Worm (Caenorhabditis elegans) whole organism, young adult: ENCODE results near the gene clec-49.
"Not testable (repeated sequence)": the region's sequence is repeated elsewhere in the genome, so short reads cannot be mapped to it uniquely, and the experiment has no call there.

Experiments used
- B0035.1 ChIP-seq: sonication (generic microtip); optimal IDR thresholded peaks from 2 replicates; lab custom pipeline; 2016; ENCODE audit warnings: missing genetic modification characterization, mild to moderate bottlenecking, missing compliant biosample characterization, missing genotype, missing genetic modification reagents
- D2030.7 ChIP-seq: fragments of 200-800 bp; sonication (Bioruptor generic); IDR thresholded peaks from 2 replicates; pipeline ENCODE4 v1.3.6; 2022; ENCODE audit warnings: missing genetic modification reagents, missing genetic modification characterization, missing compliant biosample characterization
- F33H1.4 ChIP-seq: fragments of 200-800 bp; sonication (Bioruptor generic); IDR thresholded peaks from 2 replicates; pipeline ENCODE4 v1.3.6; 2022; ENCODE audit warnings: missing genetic modification reagents, missing genetic modification characterization, missing compliant biosample characterization
- F37B4.10 ChIP-seq: fragments of 200-800 bp; sonication (Bioruptor generic); IDR thresholded peaks from 2 replicates; pipeline ENCODE4 v1.3.6; 2022; ENCODE audit warnings: missing genetic modification characterization, missing compliant biosample characterization
- F49E8.2 ChIP-seq: sonication (generic microtip); optimal IDR thresholded peaks from 3 replicates; lab custom pipeline; 2017; ENCODE audit warnings: missing genetic modification characterization, mild to moderate bottlenecking, missing compliant biosample characterization, antibody characterized with exemption, moderate library complexity; ENCODE audit not compliant: insufficient read depth
- Y53G8AR.9 ChIP-seq: fragments of 200-800 bp; sonication (Bioruptor generic); conservative IDR thresholded peaks from 2 replicates; pipeline ENCODE4 v1.3.6; 2022; ENCODE audit warnings: missing genetic modification reagents, missing genetic modification characterization, missing compliant biosample characterization
- Y79H2A.3 ChIP-seq: fragments of 200-800 bp; sonication (Bioruptor generic); conservative IDR thresholded peaks from 2 replicates; pipeline ENCODE4 v1.3.6; 2022; ENCODE audit warnings: missing genetic modification reagents, missing genetic modification characterization, missing compliant biosample characterization
- ZK185.1 ChIP-seq: sonication (generic microtip); optimal IDR thresholded peaks from 2 replicates; lab custom pipeline; 2016; ENCODE audit warnings: mild to moderate bottlenecking, missing genetic modification characterization, missing compliant biosample characterization; ENCODE audit not compliant: poor library complexity, severe bottlenecking
- atf-7 ChIP-seq: sonication (generic microtip); optimal IDR thresholded peaks from 2 replicates; lab custom pipeline; 2017; ENCODE audit warnings: mild to moderate bottlenecking, missing genetic modification characterization, missing compliant biosample characterization
- ccch-3 ChIP-seq: fragments of 200-800 bp; sonication (Bioruptor generic); optimal IDR thresholded peaks from 2 replicates; lab custom pipeline; 2018; ENCODE audit warnings: mild to moderate bottlenecking, missing genetic modification characterization, missing compliant biosample characterization
- ceh-91 ChIP-seq: fragments of 200-800 bp; sonication (Bioruptor generic); IDR thresholded peaks from 2 replicates; pipeline ENCODE4 v1.3.6; 2022; ENCODE audit warnings: missing genetic modification reagents, missing genetic modification characterization, missing compliant biosample characterization
- die-1 ChIP-seq: sonication (generic microtip); optimal IDR thresholded peaks from 2 replicates; lab custom pipeline; 2016; ENCODE audit warnings: missing genotype, mild to moderate bottlenecking, missing genetic modification characterization, missing compliant biosample characterization
- dox-1 ChIP-seq: fragments of 200-800 bp; sonication (Bioruptor generic); IDR thresholded peaks from 2 replicates; pipeline ENCODE4 v1.3.6; 2022; ENCODE audit warnings: missing genetic modification reagents, missing genetic modification characterization, missing compliant biosample characterization
- efl-1 ChIP-seq: fragments of 150-350 bp; optimal IDR thresholded peaks from 2 replicates; lab custom pipeline; 2014; ENCODE audit warnings: missing biosample characterization, missing genetic modification reagents, missing genetic modification characterization
- egl-18 ChIP-seq: fragments of 200-800 bp; sonication (Bioruptor generic); IDR thresholded peaks from 2 replicates; pipeline ENCODE4 v1.3.6; 2022; ENCODE audit warnings: missing genetic modification reagents, missing genetic modification characterization, missing compliant biosample characterization
- him-1 ChIP-seq: sonication (generic microtip); optimal IDR thresholded peaks from 2 replicates; lab custom pipeline; 2016; ENCODE audit warnings: missing genotype, missing genetic modification reagents, missing genetic modification characterization, missing compliant biosample characterization
- hlh-12 ChIP-seq: sonication (generic microtip); optimal IDR thresholded peaks from 2 replicates; lab custom pipeline; 2016; ENCODE audit warnings: missing genetic modification characterization, missing compliant biosample characterization
- hmg-1.2 ChIP-seq: fragments of 200-800 bp; sonication (Bioruptor generic); IDR thresholded peaks from 2 replicates; pipeline ENCODE4 v1.3.6; 2022; ENCODE audit warnings: missing genetic modification reagents, missing genetic modification characterization, missing compliant biosample characterization
- hrde-1 ChIP-seq: sonication (generic microtip); optimal IDR thresholded peaks from 2 replicates; lab custom pipeline; 2016; ENCODE audit warnings: missing genetic modification characterization, mild to moderate bottlenecking, missing compliant biosample characterization, moderate library complexity, missing genotype, missing genetic modification reagents, borderline replicate concordance
- hsf-1 ChIP-seq: fragments of 200-800 bp; sonication (Bioruptor generic); IDR thresholded peaks from 2 replicates; pipeline ENCODE4 v1.3.6; 2022; ENCODE audit warnings: missing genetic modification reagents, missing genetic modification characterization, missing compliant biosample characterization
- lag-1 ChIP-seq: fragments of 200-800 bp; sonication (Bioruptor generic); IDR thresholded peaks from 2 replicates; pipeline ENCODE4 v1.3.6; 2022; ENCODE audit warnings: missing genetic modification reagents, missing genetic modification characterization, missing compliant biosample characterization
- lin-35 ChIP-seq, 3 experiments: fragments of 150-350 bp in 2 of 3; sonication (generic microtip) in 1 of 3; optimal IDR thresholded peaks; 2 replicates each; lab custom pipeline; 2014 to 2018; ENCODE audit warnings: missing biosample characterization in 3 of 3, missing genetic modification characterization in 3 of 3, missing genetic modification reagents in 3 of 3
- lsl-1 ChIP-seq: fragments of 200-800 bp; sonication (Bioruptor generic); optimal IDR thresholded peaks from 2 replicates; lab custom pipeline; 2018; ENCODE audit warnings: mild to moderate bottlenecking, missing genetic modification characterization, moderate library complexity, missing compliant biosample characterization
- lsy-27 ChIP-seq: sonication (generic microtip); optimal IDR thresholded peaks from 2 replicates; lab custom pipeline; 2017; ENCODE audit warnings: missing genetic modification characterization, mild to moderate bottlenecking, missing compliant biosample characterization, antibody characterized with exemption, missing genotype, borderline replicate concordance; ENCODE audit not compliant: insufficient read depth
- madf-10 ChIP-seq: sonication (generic microtip); optimal IDR thresholded peaks from 2 replicates; lab custom pipeline; 2016; ENCODE audit warnings: mild to moderate bottlenecking, missing genetic modification characterization, missing compliant biosample characterization
- madf-6 ChIP-seq: fragments of 200-800 bp; sonication (Bioruptor generic); IDR thresholded peaks from 2 replicates; pipeline ENCODE4 v1.3.6; 2022; ENCODE audit warnings: missing genetic modification reagents, missing genetic modification characterization, missing compliant biosample characterization
- mcd-1 ChIP-seq: fragments of 200-800 bp; sonication (Bioruptor generic); IDR thresholded peaks from 2 replicates; pipeline ENCODE4 v1.3.6; 2022; ENCODE audit warnings: missing genetic modification reagents, missing genetic modification characterization, missing compliant biosample characterization
- mel-28 ChIP-seq: sonication (generic microtip); optimal IDR thresholded peaks from 2 replicates; lab custom pipeline; 2016; ENCODE audit warnings: borderline replicate concordance, mild to moderate bottlenecking, missing genetic modification characterization, missing compliant biosample characterization
- nfya-2 ChIP-seq: fragments of 200-800 bp; sonication (Bioruptor generic); IDR thresholded peaks from 2 replicates; pipeline ENCODE4 v1.3.6; 2022; ENCODE audit warnings: missing genetic modification reagents, missing genetic modification characterization, missing compliant biosample characterization
- nhr-120 ChIP-seq: fragments of 200-800 bp; sonication (Bioruptor generic); IDR thresholded peaks from 2 replicates; pipeline ENCODE4 v1.3.6; 2022; ENCODE audit warnings: missing genetic modification characterization, missing compliant biosample characterization
- repo-1 ChIP-seq: sonication (generic microtip); optimal IDR thresholded peaks from 2 replicates; lab custom pipeline; 2017; ENCODE audit warnings: mild to moderate bottlenecking, missing genetic modification characterization, missing compliant biosample characterization
- rpc-1 ChIP-seq, 2 experiments: fragments of 150-350 bp in 1 of 2; sonication (generic microtip) in 1 of 2; optimal IDR thresholded peaks; 2 replicates each; lab custom pipeline; 2014 to 2018; ENCODE audit warnings: missing biosample characterization in 1 of 2, missing genetic modification characterization in 1 of 2, missing genetic modification reagents in 1 of 2, missing genotype in 1 of 2
- sdz-38 ChIP-seq: sonication (generic microtip); optimal IDR thresholded peaks from 2 replicates; lab custom pipeline; 2016; ENCODE audit warnings: missing genotype, missing genetic modification characterization, missing compliant biosample characterization
- snpc-4 ChIP-seq, 5 experiments: fragments of 150-350 bp in 1 of 5; sonication (generic microtip) in 4 of 5; optimal IDR thresholded peaks; 2 replicates each; lab custom pipeline; 2014 to 2018; ENCODE audit warnings: missing genetic modification characterization in 5 of 5, missing biosample characterization in 3 of 5, antibody characterized with exemption in 2 of 5, mild to moderate bottlenecking in 2 of 5, missing compliant biosample characterization in 2 of 5, missing genotype in 2 of 5, moderate library complexity in 2 of 5, missing genetic modification reagents in 1 of 5
- somi-1 ChIP-seq: fragments of 200-800 bp; sonication (Bioruptor generic); optimal IDR thresholded peaks from 2 replicates; lab custom pipeline; 2018; ENCODE audit warnings: mild to moderate bottlenecking, missing genetic modification characterization, missing compliant biosample characterization
- tbx-9 ChIP-seq: sonication (generic microtip); optimal IDR thresholded peaks from 2 replicates; lab custom pipeline; 2016; ENCODE audit warnings: borderline replicate concordance, missing genetic modification characterization, inconsistent platforms, missing compliant biosample characterization
- unc-130 ChIP-seq: sonication (generic microtip); optimal IDR thresholded peaks from 2 replicates; lab custom pipeline; 2016; ENCODE audit warnings: missing genetic modification reagents, missing genetic modification characterization, missing compliant biosample characterization
- xnd-1 ChIP-seq: sonication (generic microtip); optimal IDR thresholded peaks from 2 replicates; lab custom pipeline; 2016; ENCODE audit warnings: missing genotype, missing genetic modification reagents, missing genetic modification characterization, missing compliant biosample characterization
- ztf-25 ChIP-seq: fragments of 200-800 bp; sonication (Bioruptor generic); IDR thresholded peaks from 2 replicates; pipeline ENCODE4 v1.3.6; 2022; ENCODE audit warnings: missing genetic modification reagents, missing genetic modification characterization, missing compliant biosample characterization
- ztf-28 ChIP-seq: fragments of 200-800 bp; sonication (Bioruptor generic); IDR thresholded peaks from 2 replicates; pipeline ENCODE4 v1.3.6; 2022; ENCODE audit warnings: missing genetic modification reagents, missing genetic modification characterization, missing compliant biosample characterization
- ztf-6 ChIP-seq: fragments of 200-800 bp; sonication (Bioruptor generic); IDR thresholded peaks from 2 replicates; pipeline ENCODE4 v1.3.6; 2022; ENCODE audit warnings: missing genetic modification reagents, missing genetic modification characterization, missing compliant biosample characterization

clec-49 gene

DNA sequence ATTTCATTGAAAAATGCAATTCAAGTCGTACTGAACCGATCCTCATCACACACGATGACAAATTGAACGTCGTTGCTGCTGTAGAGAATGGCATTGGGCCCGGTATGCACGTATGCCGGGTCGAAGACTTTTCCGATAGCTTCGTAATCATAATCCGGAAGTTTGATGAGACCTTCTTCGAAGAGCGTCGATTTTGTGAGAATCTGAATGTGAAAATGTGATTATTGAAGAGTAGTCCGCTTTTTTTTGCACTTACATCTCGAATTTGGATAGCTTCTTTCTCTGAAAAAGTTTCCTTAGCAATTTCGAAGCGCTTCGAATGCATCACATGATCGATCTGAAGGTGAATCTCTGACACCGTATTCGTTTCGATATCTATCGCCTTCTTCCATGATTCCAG is 26.2 kb upstream of the clec-49 start, which contains the start of gene fbxa-118:
Gene fbxa-118 (minus strand): TSS at position 101 of the 400 bp plus-strand sequence.
- TF ChIP-seq mel-28 (no peak), ceh-91 (GFP tag; lab: Robert Waterston, UW) (no peak), lsy-27 (tag; lab: Kevin White, UChicago) (no peak), hlh-12 (tag; lab: Kevin White, UChicago) (no peak), F33H1.4 (GFP tag; lab: Robert Waterston, UW) (no peak), tbx-9 (tag; lab: Kevin White, UChicago) (no peak), die-1 (tag; lab: Kevin White, UChicago) (no peak), efl-1 (GFP tag; lab: Kevin White, UChicago) (no peak), somi-1 (GFP tag; lab: Kevin White, UChicago) (no peak), repo-1 (tag; lab: Kevin White, UChicago) (no peak), nfya-2 (GFP tag; lab: Robert Waterston, UW) (no peak), lag-1 (GFP tag; lab: Robert Waterston, UW) (no peak), ccch-3 (GFP tag; lab: Kevin White, UChicago) (no peak), ztf-6 (GFP tag; lab: Robert Waterston, UW) (no peak), mcd-1 (GFP tag; lab: Robert Waterston, UW) (no peak), D2030.7 (no peak), ZK185.1 (tag; lab: Kevin White, UChicago) (no peak), dox-1 (GFP tag; lab: Robert Waterston, UW) (no peak), lin-35 (GFP tag; optimal IDR thresholded peaks at IDR 0.05; lab: Kevin White, UChicago) (no peak)

- TF ChIP-seq ztf-25 (GFP tag; lab: Robert Waterston, UW) (no peak), B0035.1 (tag; lab: Kevin White, UChicago) (no peak), hsf-1 (GFP tag; lab: Robert Waterston, UW) (no peak), sdz-38 (tag; lab: Kevin White, UChicago) (no peak), F49E8.2 (no peak), rpc-1 (optimal IDR thresholded peaks at IDR 0.05; lab: Kevin White, UChicago) (no peak), rpc-1 (tag; optimal IDR thresholded peaks at IDR 0.05; lab: Kevin White, UChicago) (no peak), Y53G8AR.9 (GFP tag; lab: Robert Waterston, UW) (no peak), egl-18 (GFP tag; lab: Robert Waterston, UW) (no peak), atf-7 (tag; lab: Kevin White, UChicago) (no peak), lin-35 (GFP tag; optimal IDR thresholded peaks at IDR 0.05; lab: Kevin White, UChicago) (no peak), madf-10 (tag; lab: Kevin White, UChicago) (no peak), somi-1 (GFP tag; lab: Kevin White, UChicago) (no peak), Y79H2A.3 (GFP tag; lab: Robert Waterston, UW) (no peak), him-1 (tag; lab: Kevin White, UChicago) (no peak), ztf-28 (GFP tag; lab: Robert Waterston, UW) (no peak), hmg-1.2 (GFP tag; lab: Robert Waterston, UW) (no peak), nhr-120 (no peak), F37B4.10 (GFP tag; lab: Robert Waterston, UW) (no peak), D2030.7 (no peak)
Measured at ce11 chrV:19771660-19772059, 20.6 kb upstream of the clec-49 start, which contains the start of gene M162.15. Gene M162.15 (minus strand): TSS chrV:19771760.

DNA sequence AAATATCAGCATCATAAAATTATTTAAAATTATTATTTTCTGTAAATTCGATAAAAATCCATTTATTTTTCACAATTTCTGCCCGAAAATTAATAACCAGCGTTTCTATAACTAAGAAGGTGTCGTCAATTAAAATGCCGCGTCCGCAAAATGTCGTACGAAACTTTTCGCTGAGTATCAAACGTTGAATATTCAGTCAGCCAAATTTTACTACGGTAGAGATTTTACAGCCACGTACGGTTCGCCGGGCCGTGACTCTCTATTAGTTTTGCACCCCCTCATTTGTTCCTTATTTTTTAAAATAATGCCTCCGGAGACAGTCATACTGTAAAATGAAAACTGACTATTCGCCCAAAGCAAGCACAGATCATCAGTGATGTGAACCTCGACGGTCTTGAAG is 19.8 kb upstream of the clec-49 start:
- TF ChIP-seq unc-130 (GFP tag; lab: Kevin White, UChicago) (peak; percentile 60), hrde-1 (tag; lab: Kevin White, UChicago) (peak; percentile 2), snpc-4 (tag; optimal IDR thresholded peaks at IDR 0.05; lab: Kevin White, UChicago) (peak in 1 of 4 experiments; percentile 56), hmg-1.2 (GFP tag; lab: Robert Waterston, UW) (peak; percentile 65), xnd-1 (tag; lab: Kevin White, UChicago) (peak; percentile 86), lsl-1 (GFP tag; lab: Kevin White, UChicago) (peak; percentile 19), D2030.7 (peak; percentile 32; the same call in 1 of the 2 replicates), madf-6 (GFP tag; lab: Robert Waterston, UW) (peak; percentile 64)
- not testable (repeated sequence) for TF ChIP-seq snpc-4 (GFP tag; optimal IDR thresholded peaks at IDR 0.05; lab: Kevin White, UChicago)
